Worm (Caenorhabditis elegans) whole organism, L2 larva: ENCODE results near the gene R07E3.4.

ENCODE experiments used
- F13H6.1 ChIP-seq: sonication (generic microtip); optimal IDR thresholded peaks from 2 replicates; lab custom pipeline; 2016; ENCODE audit warnings: missing genetic modification characterization, missing compliant biosample characterization
- Y55F3AM.14 ChIP-seq: fragments of 200-800 bp; sonication (Bioruptor generic); optimal IDR thresholded peaks from 2 replicates; lab custom pipeline; 2018; ENCODE audit warnings: mild to moderate bottlenecking, missing genetic modification characterization, missing compliant biosample characterization
- ZK546.5 ChIP-seq: sonication (generic microtip); optimal IDR thresholded peaks from 2 replicates; lab custom pipeline; 2017; ENCODE audit warnings: missing biosample characterization, missing genetic modification characterization
- alr-1 ChIP-seq: fragments of 150-350 bp; optimal IDR thresholded peaks from 2 replicates; lab custom pipeline; 2014; ENCODE audit warnings: missing biosample characterization, missing genetic modification characterization
- aly-2 ChIP-seq: fragments of 150-350 bp; optimal IDR thresholded peaks from 2 replicates; lab custom pipeline; 2014; ENCODE audit warnings: missing biosample characterization, missing genetic modification characterization
- ama-1 ChIP-seq: fragments of 150-350 bp; optimal IDR thresholded peaks from 2 replicates; lab custom pipeline; 2018; ENCODE audit warnings: inconsistent platforms
- blmp-1 ChIP-seq: sonication (generic microtip); optimal IDR thresholded peaks from 2 replicates; lab custom pipeline; 2017; ENCODE audit warnings: missing genetic modification characterization, mild to moderate bottlenecking, missing compliant biosample characterization, antibody characterized with exemption, moderate library complexity; ENCODE audit not compliant: insufficient read depth
- ceh-16 ChIP-seq: fragments of 150-350 bp; optimal IDR thresholded peaks from 2 replicates; lab custom pipeline; 2014; ENCODE audit warnings: missing biosample characterization, missing genetic modification characterization
- ceh-82 ChIP-seq: fragments of 150-350 bp; optimal IDR thresholded peaks from 2 replicates; lab custom pipeline; 2014; ENCODE audit warnings: missing biosample characterization, missing genetic modification characterization
- crh-2 ChIP-seq: sonication (generic microtip); optimal IDR thresholded peaks from 2 replicates; lab custom pipeline; 2017; ENCODE audit warnings: missing biosample characterization, missing genetic modification characterization
- dmd-4 ChIP-seq: sonication (generic microtip); optimal IDR thresholded peaks from 2 replicates; lab custom pipeline; 2017; ENCODE audit warnings: missing biosample characterization, missing genetic modification characterization
- egl-27 ChIP-seq: sonication (generic microtip); optimal IDR thresholded peaks from 3 replicates; lab custom pipeline; 2017; ENCODE audit warnings: missing biosample characterization, missing genetic modification reagents, missing genetic modification characterization
- elt-1 ChIP-seq: fragments of 150-350 bp; optimal IDR thresholded peaks from 2 replicates; lab custom pipeline; 2014; ENCODE audit warnings: missing biosample characterization, missing genetic modification characterization
- elt-3 ChIP-seq: sonication (generic microtip); optimal IDR thresholded peaks from 2 replicates; lab custom pipeline; 2017; ENCODE audit warnings: missing biosample characterization, missing genetic modification characterization
- fos-1 ChIP-seq: fragments of 150-350 bp; optimal IDR thresholded peaks from 2 replicates; lab custom pipeline; 2014; ENCODE audit warnings: missing biosample characterization, missing genetic modification characterization
- gmeb-1 ChIP-seq: fragments of 150-350 bp; optimal IDR thresholded peaks from 2 replicates; lab custom pipeline; 2014; ENCODE audit warnings: missing biosample characterization, missing genetic modification characterization
- lin-11 ChIP-seq: fragments of 150-350 bp; sonication (generic microtip); optimal IDR thresholded peaks from 2 replicates; lab custom pipeline; 2014; ENCODE audit warnings: missing biosample characterization, missing genetic modification characterization, inconsistent platforms, mixed read lengths
- lin-13 ChIP-seq: fragments of 150-350 bp; optimal IDR thresholded peaks from 2 replicates; lab custom pipeline; 2014; ENCODE audit warnings: missing biosample characterization, missing genetic modification reagents, missing genetic modification characterization
- lin-39 ChIP-seq: fragments of 150-350 bp; optimal IDR thresholded peaks from 2 replicates; lab custom pipeline; 2014; ENCODE audit warnings: missing biosample characterization, missing genetic modification reagents, missing genetic modification characterization
- lsy-2 ChIP-seq, 2 experiments: fragments of 150-350 bp in 1 of 2; sonication (generic microtip) in 1 of 2; optimal IDR thresholded peaks; 2 replicates each; lab custom pipeline; 2014 to 2017; ENCODE audit warnings: missing biosample characterization in 2 of 2, missing genetic modification characterization in 2 of 2
- mab-5 ChIP-seq: fragments of 150-350 bp; optimal IDR thresholded peaks from 2 replicates; lab custom pipeline; 2014; ENCODE audit warnings: missing biosample characterization, missing genetic modification characterization
- mbf-1 ChIP-seq: sonication (generic microtip); optimal IDR thresholded peaks from 2 replicates; lab custom pipeline; 2017; ENCODE audit warnings: missing biosample characterization, missing genetic modification characterization
- mdl-1 ChIP-seq, 2 experiments: fragments of 150-350 bp in 1 of 2; sonication (generic microtip) in 1 of 2; optimal IDR thresholded peaks; 2 replicates each; lab custom pipeline; 2017; ENCODE audit warnings: missing biosample characterization in 2 of 2, missing genetic modification characterization in 2 of 2
- nhr-12 ChIP-seq: fragments of 150-350 bp; optimal IDR thresholded peaks from 2 replicates; lab custom pipeline; 2014; ENCODE audit warnings: missing biosample characterization, missing genetic modification characterization
- nhr-129 ChIP-seq: fragments of 150-350 bp; optimal IDR thresholded peaks from 2 replicates; lab custom pipeline; 2014; ENCODE audit warnings: missing biosample characterization, missing genetic modification characterization
- nhr-21 ChIP-seq: fragments of 150-350 bp; optimal IDR thresholded peaks from 2 replicates; lab custom pipeline; 2014; ENCODE audit warnings: missing biosample characterization, missing genetic modification characterization
- nhr-23 ChIP-seq: fragments of 150-350 bp; optimal IDR thresholded peaks from 2 replicates; lab custom pipeline; 2014; ENCODE audit warnings: missing biosample characterization, missing genetic modification reagents, missing genetic modification characterization
- nhr-237 ChIP-seq: fragments of 150-350 bp; optimal IDR thresholded peaks from 2 replicates; lab custom pipeline; 2014; ENCODE audit warnings: missing biosample characterization, missing genetic modification characterization
- nhr-25 ChIP-seq: fragments of 150-350 bp; sonication (generic microtip); optimal IDR thresholded peaks from 3 replicates; lab custom pipeline; 2014; ENCODE audit warnings: missing biosample characterization, missing genetic modification characterization
- nhr-6 ChIP-seq: fragments of 150-350 bp; optimal IDR thresholded peaks from 2 replicates; lab custom pipeline; 2014; ENCODE audit warnings: missing biosample characterization, missing genetic modification characterization
- nhr-77 ChIP-seq: fragments of 150-350 bp; optimal IDR thresholded peaks from 2 replicates; lab custom pipeline; 2014; ENCODE audit warnings: missing biosample characterization, missing genetic modification characterization
- peb-1 ChIP-seq: fragments of 150-350 bp; optimal IDR thresholded peaks from 2 replicates; lab custom pipeline; 2014; ENCODE audit warnings: missing biosample characterization, missing genetic modification characterization
- sma-9 ChIP-seq, 2 experiments: fragments of 150-350 bp in 1 of 2; sonication (generic microtip) in 1 of 2; optimal IDR thresholded peaks; 2 replicates each; lab custom pipeline; 2014 to 2016; ENCODE audit warnings: missing genetic modification characterization in 2 of 2, mild to moderate bottlenecking in 1 of 2, missing biosample characterization in 1 of 2, missing compliant biosample characterization in 1 of 2, missing genetic modification reagents in 1 of 2, moderate library complexity in 1 of 2
- snpc-4 ChIP-seq: fragments of 150-350 bp; optimal IDR thresholded peaks from 2 replicates; lab custom pipeline; 2014; ENCODE audit warnings: missing biosample characterization, missing genetic modification characterization
- unc-39 ChIP-seq: fragments of 150-350 bp; optimal IDR thresholded peaks from 2 replicates; lab custom pipeline; 2014; ENCODE audit warnings: missing biosample characterization, missing genetic modification characterization
- unc-62 ChIP-seq: fragments of 150-350 bp; optimal IDR thresholded peaks from 2 replicates; lab custom pipeline; 2014; ENCODE audit warnings: missing biosample characterization, missing genetic modification reagents, missing genetic modification characterization
- zag-1 ChIP-seq: fragments of 150-350 bp; optimal IDR thresholded peaks from 2 replicates; lab custom pipeline; 2014; ENCODE audit warnings: missing biosample characterization, missing genetic modification characterization
- ztf-11 ChIP-seq: sonication (generic microtip); optimal IDR thresholded peaks from 2 replicates; lab custom pipeline; 2017; ENCODE audit warnings: missing biosample characterization, missing genetic modification characterization

The R07E3.4 gene

DNA sequence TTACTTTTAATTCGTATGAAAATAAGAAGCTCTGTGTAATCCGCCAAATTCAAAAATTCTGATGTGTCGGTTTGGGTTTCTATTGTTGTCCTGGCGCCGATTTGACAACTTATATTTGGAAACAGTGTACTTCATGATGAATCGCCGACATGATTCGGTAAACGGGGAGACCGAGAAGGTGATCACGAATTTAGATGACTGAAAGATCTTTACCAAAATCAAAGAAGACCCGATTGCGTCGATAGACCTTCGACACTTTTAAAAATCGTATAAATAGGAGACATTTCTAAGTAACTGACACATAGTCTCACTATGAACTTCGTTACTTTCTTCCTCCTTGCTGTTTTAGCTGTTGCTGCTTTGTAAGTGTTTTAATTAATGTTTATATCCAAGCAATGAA is 30.7 kb downstream of the R07E3.4 start, which contains the start of gene fip-5:
Gene fip-5 (plus strand): TSS at position 312 of the 400 bp plus-strand sequence.
- TF ChIP-seq sma-9 (GFP tag; optimal IDR thresholded peaks at IDR 0.05; lab: Kevin White, UChicago) = peak; percentile 14
- no peak for TF ChIP-seq sma-9 (tag; optimal IDR thresholded peaks at IDR 0.05; lab: Kevin White, UChicago)
- TF ChIP-seq nhr-6 (tag; lab: Kevin White, UChicago) = no peak
- no peak for TF ChIP-seq ztf-11 (tag; lab: Kevin White, UChicago)
- TF ChIP-seq snpc-4 (tag; lab: Kevin White, UChicago) = no peak
- TF ChIP-seq blmp-1 (tag; lab: Kevin White, UChicago) = no peak
- TF ChIP-seq nhr-77 (tag; lab: Kevin White, UChicago) = no peak
- TF ChIP-seq, all 48 proteins: peak for 1

DNA sequence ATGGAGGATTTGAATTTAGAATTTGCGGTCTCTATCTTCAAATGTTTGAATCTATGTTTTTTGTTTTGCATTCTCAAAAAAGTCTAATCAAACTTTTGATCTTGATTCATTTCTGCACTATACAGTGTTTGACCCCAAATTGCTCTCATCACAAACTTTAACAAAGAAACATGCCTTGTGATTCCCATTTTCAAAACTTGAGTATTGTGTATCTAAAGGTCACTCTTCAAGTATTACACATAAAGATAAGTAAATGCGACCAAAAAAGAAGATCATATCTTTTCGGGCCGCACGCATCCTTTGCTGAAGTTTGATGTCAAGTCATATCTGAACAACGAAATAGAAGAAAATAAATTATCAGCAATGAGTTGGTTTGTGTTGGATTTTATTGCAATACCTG is 31.2 kb downstream of the R07E3.4 start:
- TF ChIP-seq ceh-16 (tag; lab: Kevin White, UChicago) (peak; percentile 75), lin-39 (no peak), lsy-2 (tag; optimal IDR thresholded peaks at IDR 0.05; lab: Kevin White, UChicago) (no peak), snpc-4 (tag; lab: Kevin White, UChicago) (no peak), blmp-1 (tag; lab: Kevin White, UChicago) (peak; percentile 62), dmd-4 (tag; lab: Kevin White, UChicago) (no peak), ceh-82 (tag; lab: Kevin White, UChicago) (no peak), nhr-77 (tag; lab: Kevin White, UChicago) (no peak), unc-39 (no peak), lin-11 (tag; lab: Kevin White, UChicago) (no peak), nhr-25 (tag; lab: Kevin White, UChicago) (peak; percentile 88), peb-1 (tag; lab: Kevin White, UChicago) (no peak), mab-5 (tag; lab: Kevin White, UChicago) (no peak), nhr-12 (tag; lab: Kevin White, UChicago) (no peak), zag-1 (no peak), nhr-129 (tag; lab: Kevin White, UChicago) (no peak), aly-2 (tag; lab: Kevin White, UChicago) (no peak), elt-3 (tag; lab: Kevin White, UChicago) (no peak), Y55F3AM.14 (GFP tag; lab: Kevin White, UChicago) (no peak), sma-9 (GFP tag; optimal IDR thresholded peaks at IDR 0.05; lab: Kevin White, UChicago) (peak; percentile 49), sma-9 (tag; optimal IDR thresholded peaks at IDR 0.05; lab: Kevin White, UChicago) (no peak), nhr-21 (no peak), mdl-1 (tag; optimal IDR thresholded peaks at IDR 0.05; lab: Kevin White, UChicago) (no peak), elt-1 (tag; lab: Kevin White, UChicago) (no peak), mbf-1 (tag; lab: Kevin White, UChicago) (no peak), crh-2 (peak; percentile 11), egl-27 (tag; lab: Kevin White, UChicago) (peak; percentile 3), ztf-11 (tag; lab: Kevin White, UChicago) (no peak), ZK546.5 (tag; lab: Kevin White, UChicago) (no peak), gmeb-1 (tag; lab: Kevin White, UChicago) (no peak), nhr-237 (tag; lab: Kevin White, UChicago) (no peak), fos-1 (tag; lab: Kevin White, UChicago) (peak; percentile 13), F13H6.1 (tag; lab: Kevin White, UChicago) (no peak), unc-62 (no peak), nhr-23 (tag; lab: Kevin White, UChicago) (no peak), ama-1 (lab: Kevin White, UChicago) (no peak)

DNA sequence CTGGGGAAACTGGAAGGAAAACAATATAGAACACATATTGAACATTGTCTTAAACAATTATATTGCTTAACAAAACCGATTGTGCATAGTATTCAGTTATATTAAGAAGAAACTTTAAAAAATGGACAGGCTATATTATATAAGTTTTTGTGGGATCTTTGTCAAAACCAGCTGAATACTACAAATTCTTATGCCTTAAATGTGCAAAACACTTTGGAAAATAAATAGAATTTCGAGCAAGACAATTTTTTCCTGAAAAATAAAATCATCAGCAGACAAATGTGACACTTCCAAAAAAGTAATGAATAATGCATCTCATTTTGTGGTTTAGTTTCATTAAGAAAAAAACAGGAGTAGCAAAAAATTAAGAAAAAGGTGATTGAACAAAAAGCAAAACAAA is 35.7 kb downstream of the R07E3.4 start:
- TF ChIP-seq ztf-11 (tag; lab: Kevin White, UChicago) = no peak
- TF ChIP-seq dmd-4 (tag; lab: Kevin White, UChicago) = no peak
- TF ChIP-seq gmeb-1 (tag; lab: Kevin White, UChicago) = no peak
- TF ChIP-seq alr-1 (tag; lab: Kevin White, UChicago) = no peak
- TF ChIP-seq nhr-21 = no peak
- no peak for TF ChIP-seq lin-39
- TF ChIP-seq F13H6.1 (tag; lab: Kevin White, UChicago) = no peak
- TF ChIP-seq elt-1 (tag; lab: Kevin White, UChicago) = no peak
- TF ChIP-seq lin-13 = no peak
- TF ChIP-seq, all 48 proteins: peak for 0
